Fruit fly (Drosophila melanogaster) whole organism, embryonic: ENCODE data around the gene Tre1.

Experiments used
- Antp ChIP-seq: fragments of 200-800 bp; sonication (Bioruptor generic); optimal IDR thresholded peaks from 3 replicates; lab custom pipeline; 2016; ENCODE audit warnings: missing biosample characterization, missing genetic modification characterization
- Atf3 ChIP-seq: fragments of 200-800 bp; sonication (Bioruptor generic); optimal IDR thresholded peaks from 3 replicates; lab custom pipeline; 2016; ENCODE audit warnings: missing biosample characterization, missing genetic modification characterization
- CG10543 ChIP-seq: fragments of 200-800 bp; sonication (Bioruptor generic); optimal IDR thresholded peaks from 3 replicates; lab custom pipeline; 2017; ENCODE audit warnings: missing biosample characterization, mild to moderate bottlenecking, missing genetic modification characterization, moderate library complexity
- CG12071 ChIP-seq: fragments of 200-800 bp; sonication (Bioruptor generic); optimal IDR thresholded peaks from 3 replicates; lab custom pipeline; 2018; ENCODE audit warnings: missing biosample characterization, mild to moderate bottlenecking, missing genetic modification characterization
- CG14441 ChIP-seq: fragments of 200-800 bp; sonication (Bioruptor generic); IDR thresholded peaks from 2 replicates; pipeline ENCODE4 v1.3.6; 2022; ENCODE audit warnings: missing biosample characterization, missing genetic modification characterization
- CG1529 ChIP-seq: fragments of 200-800 bp; sonication (Bioruptor generic); optimal IDR thresholded peaks from 3 replicates; lab custom pipeline; 2018; ENCODE audit warnings: missing biosample characterization, missing genetic modification characterization
- CG15601 ChIP-seq: fragments of 200-800 bp; sonication (Bioruptor generic); optimal IDR thresholded peaks from 3 replicates; lab custom pipeline; 2019; ENCODE audit warnings: missing biosample characterization, mild to moderate bottlenecking, missing genetic modification characterization, moderate library complexity
- CG17186 ChIP-seq: fragments of 200-800 bp; sonication (Bioruptor generic); optimal IDR thresholded peaks from 3 replicates; lab custom pipeline; 2017; ENCODE audit warnings: missing biosample characterization, missing genetic modification reagents, missing genetic modification characterization
- CG17359 ChIP-seq: fragments of 200-800 bp; sonication (Bioruptor generic); optimal IDR thresholded peaks from 3 replicates; lab custom pipeline; 2018; ENCODE audit warnings: missing biosample characterization, mild to moderate bottlenecking, missing genetic modification characterization, moderate library complexity
- CG17361 ChIP-seq: fragments of 200-800 bp; sonication (Bioruptor generic); IDR thresholded peaks from 3 replicates; pipeline ENCODE4 v1.3.6; 2022; ENCODE audit warnings: missing biosample characterization, missing genetic modification characterization
- CG2116 ChIP-seq: fragments of 200-800 bp; sonication (Bioruptor generic); optimal IDR thresholded peaks from 3 replicates; lab custom pipeline; 2018; ENCODE audit warnings: missing biosample characterization, mild to moderate bottlenecking, missing genetic modification characterization
- CG32767 ChIP-seq: fragments of 200-800 bp; sonication (Bioruptor generic); IDR thresholded peaks from 2 replicates; pipeline ENCODE4 v1.3.6; 2022; ENCODE audit warnings: missing biosample characterization, missing genetic modification characterization
- CG3726 ChIP-seq: fragments of 200-800 bp; sonication (Bioruptor generic); IDR thresholded peaks from 3 replicates; pipeline ENCODE4, ENCODE4 v1.3.6; 2022; ENCODE audit warnings: missing biosample characterization, missing genetic modification characterization
- CG3847 ChIP-seq: fragments of 200-800 bp; sonication (Bioruptor generic); IDR thresholded peaks from 2 replicates; pipeline ENCODE4 v1.3.6; 2022; ENCODE audit warnings: missing biosample characterization, missing genetic modification characterization
- CG4328 ChIP-seq: fragments of 200-800 bp; sonication (Bioruptor generic); optimal IDR thresholded peaks from 3 replicates; lab custom pipeline; 2017; ENCODE audit warnings: missing biosample characterization, missing genetic modification reagents, missing genetic modification characterization
- CG6813 ChIP-seq: fragments of 200-800 bp; sonication (Bioruptor generic); optimal IDR thresholded peaks from 2 replicates; lab custom pipeline; 2017; ENCODE audit warnings: missing biosample characterization, missing genetic modification characterization, mild to moderate bottlenecking, moderate library complexity, missing genetic modification reagents
- CG7963 ChIP-seq: fragments of 200-800 bp; sonication (Bioruptor generic); IDR thresholded peaks from 3 replicates; pipeline ENCODE4 v1.3.6; 2022; ENCODE audit warnings: missing biosample characterization, missing genetic modification characterization; ENCODE audit not compliant: partially characterized antibody
- CG7987 ChIP-seq: fragments of 200-800 bp; sonication (Bioruptor generic); optimal IDR thresholded peaks from 2 replicates; lab custom pipeline; 2018; ENCODE audit warnings: missing biosample characterization, mild to moderate bottlenecking, missing genetic modification characterization, moderate library complexity
- CG8765 ChIP-seq: fragments of 200-800 bp; sonication (Bioruptor generic); IDR thresholded peaks from 2 replicates; pipeline ENCODE4 v1.3.6; 2022; ENCODE audit warnings: missing biosample characterization, missing genetic modification characterization
- CG9437 ChIP-seq: fragments of 200-800 bp; sonication (Bioruptor generic); optimal IDR thresholded peaks from 2 replicates; lab custom pipeline; 2018; ENCODE audit warnings: missing biosample characterization, mild to moderate bottlenecking, missing genetic modification characterization
- Dfd ChIP-seq, 2 experiments: fragments of >200 bp; optimal IDR thresholded peaks; 2 replicates each; lab custom pipeline; 2017; ENCODE audit warnings: missing biosample characterization in 2 of 2, missing genetic modification characterization in 2 of 2
- Gsc ChIP-seq: fragments of 200-800 bp; sonication (Bioruptor generic); IDR thresholded peaks from 2 replicates; pipeline ENCODE4 v1.3.6; 2022; ENCODE audit warnings: missing biosample characterization, missing genetic modification characterization
- H2.0 ChIP-seq: fragments of 200-800 bp; sonication (Bioruptor generic); IDR thresholded peaks from 2 replicates; pipeline ENCODE4 v1.3.6; 2022; ENCODE audit warnings: missing biosample characterization, missing genetic modification characterization
- HLH3B ChIP-seq: fragments of 200-800 bp; sonication (Bioruptor generic); IDR thresholded peaks from 2 replicates; pipeline ENCODE4 v1.3.6; 2022; ENCODE audit warnings: missing biosample characterization, missing genetic modification characterization
- Jarid2 ChIP-seq: fragments of 200-800 bp; sonication (Bioruptor generic); optimal IDR thresholded peaks from 3 replicates; lab custom pipeline; 2017; ENCODE audit warnings: mild to moderate bottlenecking, missing biosample characterization, missing genetic modification reagents, missing genetic modification characterization
- Mad ChIP-seq: fragments of 200-800 bp; sonication (Bioruptor generic); optimal IDR thresholded peaks from 2 replicates; lab custom pipeline; 2016; ENCODE audit warnings: missing biosample characterization, missing genetic modification characterization
- NC2α ChIP-seq: fragments of 200-800 bp; sonication (Bioruptor generic); optimal IDR thresholded peaks from 2 replicates; lab custom pipeline; 2016; ENCODE audit warnings: missing biosample characterization, missing genetic modification characterization
- Side ChIP-seq: fragments of 200-800 bp; sonication (Bioruptor generic); optimal IDR thresholded peaks from 2 replicates; lab custom pipeline; 2016; ENCODE audit warnings: missing biosample characterization, missing genetic modification characterization
- bowl ChIP-seq: fragments of 200-800 bp; sonication (Bioruptor generic); IDR thresholded peaks from 2 replicates; pipeline ENCODE4 v1.3.6; 2022; ENCODE audit warnings: missing biosample characterization, missing genetic modification characterization
- caup ChIP-seq: fragments of 200-800 bp; sonication (Bioruptor generic); optimal IDR thresholded peaks from 3 replicates; lab custom pipeline; 2017; ENCODE audit warnings: missing biosample characterization, mild to moderate bottlenecking, missing genetic modification characterization, moderate library complexity; ENCODE audit not compliant: severe bottlenecking
- crc ChIP-seq: fragments of 200-800 bp; sonication (Bioruptor generic); optimal IDR thresholded peaks from 2 replicates; lab custom pipeline; 2016; ENCODE audit warnings: missing biosample characterization, missing genetic modification characterization
- dpn ChIP-seq, 2 experiments: fragments of 200-800 bp; sonication (Bioruptor generic); optimal IDR thresholded peaks; 3 replicates each; lab custom pipeline; 2016; ENCODE audit warnings: missing biosample characterization in 2 of 2, missing genetic modification characterization in 2 of 2
- eve ChIP-seq, 2 experiments: fragments of >200 bp; optimal IDR thresholded peaks; 2 replicates each; lab custom pipeline; 2017; ENCODE audit warnings: missing biosample characterization in 2 of 2, missing genetic modification characterization in 2 of 2
- ewg ChIP-seq: fragments of 200-800 bp; sonication (Bioruptor generic); optimal IDR thresholded peaks from 3 replicates; lab custom pipeline; 2017; ENCODE audit warnings: mild to moderate bottlenecking, missing biosample characterization, missing genetic modification reagents, missing genetic modification characterization
- gem ChIP-seq: fragments of 200-800 bp; sonication (Bioruptor generic); optimal IDR thresholded peaks from 2 replicates; lab custom pipeline; 2019; ENCODE audit warnings: missing biosample characterization, mild to moderate bottlenecking, missing genetic modification characterization, moderate library complexity
- ind ChIP-seq: fragments of 200-800 bp; sonication (Bioruptor generic); optimal IDR thresholded peaks from 3 replicates; lab custom pipeline; 2016; ENCODE audit warnings: missing biosample characterization, missing genetic modification characterization
- jigr1 ChIP-seq: fragments of 200-800 bp; sonication (Bioruptor generic); IDR thresholded peaks from 3 replicates; pipeline ENCODE4 v1.3.6; 2022; ENCODE audit warnings: missing biosample characterization, missing genetic modification characterization
- knrl ChIP-seq: fragments of 200-800 bp; sonication (Bioruptor generic); IDR thresholded peaks from 3 replicates; pipeline ENCODE4 v1.3.6; 2022; ENCODE audit warnings: missing biosample characterization, missing genetic modification characterization; ENCODE audit not compliant: partially characterized antibody
- lola ChIP-seq, 3 experiments: fragments of >200 bp in 2 of 3; fragments of 200-800 bp in 1 of 3; sonication (Bioruptor generic) in 1 of 3; optimal IDR thresholded peaks; 2 replicates each; lab custom pipeline; 2017 to 2019; ENCODE audit warnings: missing biosample characterization in 3 of 3, missing genetic modification characterization in 3 of 3, mild to moderate bottlenecking in 1 of 3, moderate library complexity in 1 of 3
- pan ChIP-seq, 4 experiments: fragments of >200 bp in 3 of 4; fragments of 200-800 bp in 1 of 4; sonication (Bioruptor generic) in 1 of 4; optimal IDR thresholded peaks in 3 of 4; IDR thresholded peaks in 1 of 4; 2 replicates each; pipeline versions ENCODE4 v1.3.6 to Lab custom; 2017 to 2022; ENCODE audit warnings: missing biosample characterization in 2 of 4, missing genetic modification characterization in 2 of 4, mixed read lengths in 1 of 4
- phol ChIP-seq: fragments of 200-800 bp; sonication (Bioruptor generic); optimal IDR thresholded peaks from 3 replicates; lab custom pipeline; 2018; ENCODE audit warnings: missing biosample characterization, mild to moderate bottlenecking, missing genetic modification characterization, moderate library complexity
- prd ChIP-seq, 3 experiments: fragments of >200 bp in 2 of 3; fragments of 200-800 bp in 1 of 3; sonication (Bioruptor generic) in 1 of 3; optimal IDR thresholded peaks in 2 of 3; IDR thresholded peaks in 1 of 3; 2 replicates in 2 of 3; 3 replicates in 1 of 3; pipeline versions ENCODE4 v1.3.6 to Lab custom; 2017 to 2022; ENCODE audit warnings: missing biosample characterization in 1 of 3, missing genetic modification characterization in 1 of 3
- row ChIP-seq: fragments of 200-800 bp; sonication (Bioruptor generic); IDR thresholded peaks from 3 replicates; pipeline ENCODE4 v1.3.6; 2022; ENCODE audit warnings: missing biosample characterization, missing genetic modification characterization
- sima ChIP-seq: fragments of 200-800 bp; sonication (Bioruptor generic); optimal IDR thresholded peaks from 2 replicates; lab custom pipeline; 2016; ENCODE audit warnings: missing biosample characterization, missing genetic modification characterization
- slbo ChIP-seq: fragments of 200-800 bp; sonication (Bioruptor generic); IDR thresholded peaks from 2 replicates; pipeline ENCODE4 v1.3.6; 2022; ENCODE audit warnings: missing biosample characterization, missing genetic modification characterization
- slou ChIP-seq: fragments of 200-800 bp; sonication (Bioruptor generic); optimal IDR thresholded peaks from 3 replicates; lab custom pipeline; 2016; ENCODE audit warnings: missing biosample characterization, missing genetic modification characterization
- so ChIP-seq: fragments of 200-800 bp; sonication (Bioruptor generic); IDR thresholded peaks from 3 replicates; pipeline ENCODE4 v1.3.6; 2022; ENCODE audit warnings: missing biosample characterization, missing genetic modification characterization
- tx ChIP-seq: fragments of 200-800 bp; sonication (Bioruptor generic); optimal IDR thresholded peaks from 2 replicates; lab custom pipeline; 2016; ENCODE audit warnings: missing biosample characterization, missing genetic modification characterization
- wor ChIP-seq: fragments of 200-800 bp; sonication (Bioruptor generic); IDR thresholded peaks from 2 replicates; pipeline ENCODE4 v1.3.6; 2022; ENCODE audit warnings: missing biosample characterization, missing genetic modification characterization

Tre1 gene

dm6 chrX:5696436-5697022, 16.8 kb upstream of the Tre1 start (continued):
- TF ChIP-seq CG2116 (GFP tag; lab: Kevin White, UChicago) (peak; percentile 79), CG32767 (GFP tag; lab: Robert Waterston, UW) (peak; percentile 93), CG15601 (tag; lab: Kevin White, UChicago) (peak; percentile 88), dpn (GFP tag; optimal IDR thresholded peaks at IDR 0.05; lab: Kevin White, UChicago) (peak; percentile 98), CG3726 (peak; percentile 96), HLH3B (GFP tag; lab: Robert Waterston, UW) (peak; percentile 97), Gsc (GFP tag; lab: Robert Waterston, UW) (peak; percentile 94), ind (GFP tag; lab: Kevin White, UChicago) (peak; percentile 98), lola (GFP tag; optimal IDR thresholded peaks at IDR 0.05; lab: Kevin White, UChicago) (peak in 2 of 3 experiments; percentile 3 to 92), tx (GFP tag; lab: Kevin White, UChicago) (peak; percentile 97), Dfd (GFP tag; optimal IDR thresholded peaks at IDR 0.05; lab: Kevin White, UChicago) (no peak), Atf3 (peak; percentile 97), CG14441 (GFP tag; lab: Robert Waterston, UW) (peak; percentile 96), wor (GFP tag; lab: Robert Waterston, UW) (peak; percentile 86), bowl (GFP tag; lab: Robert Waterston, UW) (peak; percentile 89), Side (GFP tag; lab: Kevin White, UChicago) (peak; percentile 98), slou (GFP tag; lab: Kevin White, UChicago) (peak; percentile 86), Mad (peak; percentile 96), caup (GFP tag; lab: Kevin White, UChicago) (peak; percentile 93), CG9437 (GFP tag; lab: Kevin White, UChicago) (peak; percentile 91), Jarid2 (GFP tag; lab: Kevin White, UChicago) (peak; percentile 81), CG7963 (GFP tag; lab: Robert Waterston, UW) (no peak), CG4328 (peak; percentile 91), phol (tag; lab: Kevin White, UChicago) (peak; percentile 95), knrl (GFP tag; lab: Robert Waterston, UW) (no peak), Antp (GFP tag; lab: Kevin White, UChicago) (peak; percentile 99), CG1529 (GFP tag; lab: Kevin White, UChicago) (peak; percentile 93), CG8765 (peak; percentile 93), eve (GFP tag; optimal IDR thresholded peaks at IDR 0.05; lab: Kevin White, UChicago) (peak in 1 of 2 experiments; percentile 90), NC2α (GFP tag; lab: Kevin White, UChicago) (peak; percentile 93), CG7987 (peak; percentile 87), pan (optimal IDR thresholded peaks at IDR 0.05; lab: Kevin White, UChicago) (no peak), pan (GFP tag; optimal IDR thresholded peaks at IDR 0.05 in 1 of 2, IDR thresholded peaks at IDR 0.05 in 1 of 2) (peak in 1 of 2 experiments; percentile 96), CG6813 (peak; percentile 92), ewg (GFP tag; lab: Kevin White, UChicago) (peak; percentile 92), row (peak; percentile 95), slbo (GFP tag; lab: Robert Waterston, UW) (peak; percentile 93), gem (tag; lab: Kevin White, UChicago) (peak; percentile 95), CG17361 (peak; percentile 96), sima (GFP tag; lab: Kevin White, UChicago) (peak; percentile 94), CG17359 (tag; lab: Kevin White, UChicago) (peak; percentile 95), so (GFP tag; lab: Robert Waterston, UW) (peak; percentile 94), CG17186 (peak; percentile 86), H2.0 (peak; percentile 96), jigr1 (GFP tag; lab: Robert Waterston, UW) (peak; percentile 83), crc (GFP tag; lab: Kevin White, UChicago) (peak; percentile 95), CG10543 (peak; percentile 92), CG3847 (peak; percentile 92), CG12071 (GFP tag; lab: Kevin White, UChicago) (peak; percentile 94), prd (optimal IDR thresholded peaks at IDR 0.05; lab: Kevin White, UChicago) (no peak), prd (GFP tag; IDR thresholded peaks at IDR 0.05; lab: Robert Waterston, UW) (peak; percentile 98)
